Worm (Caenorhabditis elegans) whole organism, early embryonic: ENCODE results near the gene npr-42.

Experiments used
- B0310.2 ChIP-seq: sonication (generic microtip); optimal IDR thresholded peaks from 2 replicates; lab custom pipeline; 2016; ENCODE audit warnings: mild to moderate bottlenecking, missing genetic modification characterization, missing compliant biosample characterization
- F13C5.2 ChIP-seq: sonication (generic microtip); optimal IDR thresholded peaks from 2 replicates; lab custom pipeline; 2017; ENCODE audit warnings: mild to moderate bottlenecking, missing genetic modification characterization, inconsistent platforms, missing compliant biosample characterization
- aly-1 ChIP-seq: sonication (generic microtip); optimal IDR thresholded peaks from 2 replicates; lab custom pipeline; 2016; ENCODE audit warnings: missing genetic modification characterization, missing compliant biosample characterization
- ama-1 ChIP-seq: fragments of 150-350 bp; optimal IDR thresholded peaks from 2 replicates; lab custom pipeline; 2014
- ceh-13 ChIP-seq: fragments of 200-800 bp; sonication (Bioruptor generic); optimal IDR thresholded peaks from 2 replicates; lab custom pipeline; 2018; ENCODE audit warnings: mild to moderate bottlenecking, missing genetic modification characterization, missing compliant biosample characterization
- ceh-36 ChIP-seq: sonication (generic microtip); optimal IDR thresholded peaks from 2 replicates; lab custom pipeline; 2016; ENCODE audit warnings: missing genetic modification characterization, inconsistent platforms, missing compliant biosample characterization
- ets-7 ChIP-seq: sonication (generic microtip); optimal IDR thresholded peaks from 2 replicates; lab custom pipeline; 2016; ENCODE audit warnings: missing genotype, missing genetic modification characterization, missing compliant biosample characterization
- flt-1 ChIP-seq: fragments of 200-800 bp; sonication (Bioruptor generic); IDR thresholded peaks from 2 replicates; pipeline ENCODE4 v1.3.6; 2022; ENCODE audit warnings: missing genetic modification characterization, missing compliant biosample characterization
- hmg-4 ChIP-seq: fragments of 200-800 bp; sonication (Bioruptor generic); optimal IDR thresholded peaks from 2 replicates; lab custom pipeline; 2018; ENCODE audit warnings: mild to moderate bottlenecking, missing genetic modification characterization, missing compliant biosample characterization
- hnd-1 ChIP-seq: sonication (generic microtip); optimal IDR thresholded peaks from 2 replicates; lab custom pipeline; 2016; ENCODE audit warnings: missing genetic modification characterization, missing compliant biosample characterization
- scrt-1 ChIP-seq: fragments of 200-800 bp; sonication (Bioruptor generic); IDR thresholded peaks from 2 replicates; pipeline ENCODE4 v1.3.6; 2022; ENCODE audit warnings: missing genetic modification characterization, missing compliant biosample characterization
- sea-1 ChIP-seq: fragments of 200-800 bp; sonication (Bioruptor generic); conservative IDR thresholded peaks from 2 replicates; pipeline ENCODE4 v1.3.6; 2022; ENCODE audit warnings: missing genetic modification characterization, missing compliant biosample characterization
- tbx-11 ChIP-seq: fragments of 200-800 bp; sonication (Bioruptor generic); IDR thresholded peaks from 2 replicates; pipeline ENCODE4 v1.3.6; 2022; ENCODE audit warnings: missing genetic modification characterization, missing compliant biosample characterization
- tbx-37 ChIP-seq: fragments of 200-800 bp; sonication (Bioruptor generic); conservative IDR thresholded peaks from 2 replicates; pipeline ENCODE4 v1.3.6; 2022; ENCODE audit warnings: missing genetic modification reagents, missing genetic modification characterization, missing compliant biosample characterization

DNA sequence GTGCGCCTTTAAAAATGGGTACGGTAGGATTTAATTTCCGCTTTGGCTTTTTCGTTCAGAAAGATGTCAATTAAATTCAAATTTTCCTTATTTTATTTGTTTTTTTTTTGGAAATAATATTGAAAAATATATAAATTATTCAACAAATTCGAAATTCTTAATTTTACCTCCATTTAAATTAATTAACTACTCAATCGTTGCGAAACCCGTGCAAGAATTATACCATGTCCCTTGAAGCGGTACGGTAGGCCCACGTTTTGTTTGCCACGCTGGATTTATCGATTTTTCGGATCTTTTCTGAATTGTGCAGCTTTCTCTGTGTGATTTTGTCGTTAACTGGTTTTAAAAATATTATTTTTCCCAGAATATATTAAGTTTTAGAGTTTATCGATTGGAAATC is 44.5 kb downstream of the npr-42 start, which contains the start of gene Y52E8A.2:
- TF ChIP-seq sea-1 (GFP tag; lab: Robert Waterston, UW) = no peak
- TF ChIP-seq flt-1 (GFP tag; lab: Robert Waterston, UW) = no peak
- TF ChIP-seq hnd-1 = no peak
- TF ChIP-seq scrt-1 (GFP tag; lab: Robert Waterston, UW) = no peak
- no peak for TF ChIP-seq ceh-36 (tag; lab: Kevin White, UChicago)
- no peak for TF ChIP-seq aly-1
- no peak for TF ChIP-seq ama-1 (lab: Kevin White, UChicago)
- TF ChIP-seq ets-7 (tag; lab: Kevin White, UChicago) = no peak
- no peak for TF ChIP-seq F13C5.2
- no peak for TF ChIP-seq hmg-4 (GFP tag; lab: Kevin White, UChicago)
- TF ChIP-seq B0310.2 = no peak
- TF ChIP-seq ceh-13 (GFP tag; lab: Kevin White, UChicago) = no peak
- no peak for TF ChIP-seq tbx-11 (GFP tag; lab: Robert Waterston, UW)
- no peak for TF ChIP-seq tbx-37 (GFP tag; lab: Robert Waterston, UW)
